Worm (Caenorhabditis elegans) whole organism, L1 larva: ENCODE data around the gene K03H1.13.

Source experiments
- alr-1 ChIP-seq: fragments of 200-800 bp; sonication (Bioruptor generic); optimal IDR thresholded peaks from 2 replicates; lab custom pipeline; 2018; ENCODE audit warnings: borderline replicate concordance, mild to moderate bottlenecking, missing genetic modification characterization, missing compliant biosample characterization
- ama-1 ChIP-seq: fragments of 150-350 bp; optimal IDR thresholded peaks from 2 replicates; lab custom pipeline; 2014
- blmp-1 ChIP-seq: fragments of 150-350 bp; optimal IDR thresholded peaks from 2 replicates; lab custom pipeline; 2014; ENCODE audit warnings: missing biosample characterization, missing genetic modification characterization
- ceh-82 ChIP-seq, 3 experiments: fragments of 150-350 bp in 1 of 3; sonication (generic microtip) in 2 of 3; optimal IDR thresholded peaks; 2 replicates each; lab custom pipeline; 2014 to 2017; ENCODE audit warnings: missing biosample characterization in 3 of 3, missing genetic modification characterization in 3 of 3
- efl-1 ChIP-seq, 4 experiments: fragments of 150-350 bp; optimal IDR thresholded peaks in 3 of 4; peaks in 1 of 4; 1 replicate in 1 of 4; 2 replicates in 3 of 4; lab custom pipeline; 2014; ENCODE audit warnings: missing biosample characterization in 2 of 4, missing genetic modification characterization in 2 of 4, missing genetic modification reagents in 2 of 4
- elt-2 ChIP-seq: sonication (generic microtip); optimal IDR thresholded peaks from 2 replicates; lab custom pipeline; 2016; ENCODE audit warnings: missing genetic modification characterization, mild to moderate bottlenecking, inconsistent platforms, missing compliant biosample characterization, missing genetic modification reagents
- fkh-10 ChIP-seq: sonication (generic microtip); optimal IDR thresholded peaks from 2 replicates; lab custom pipeline; 2017; ENCODE audit warnings: missing biosample characterization, missing genetic modification reagents, missing genetic modification characterization
- nhr-12 ChIP-seq: sonication (generic microtip); optimal IDR thresholded peaks from 2 replicates; lab custom pipeline; 2017; ENCODE audit warnings: missing biosample characterization, missing genetic modification characterization
- nhr-237 ChIP-seq: fragments of 150-350 bp; optimal IDR thresholded peaks from 2 replicates; lab custom pipeline; 2014; ENCODE audit warnings: missing biosample characterization, missing genetic modification characterization
- unc-62 ChIP-seq: fragments of 150-350 bp; optimal IDR thresholded peaks from 2 replicates; lab custom pipeline; 2014; ENCODE audit warnings: missing biosample characterization, missing genetic modification reagents, missing genetic modification characterization

ce11 chrIII:9993535-9993934, 43.4 kb upstream of the K03H1.13 start, which contains the start of gene C05B5.4:
- TF ChIP-seq unc-62 (GFP tag; lab: Kevin White, UChicago) (no peak), ceh-82 (tag; optimal IDR thresholded peaks at IDR 0.05; lab: Kevin White, UChicago) (no peak), ama-1 (lab: Kevin White, UChicago) (no peak), nhr-12 (tag; lab: Kevin White, UChicago) (no peak), nhr-237 (tag; lab: Kevin White, UChicago) (no peak), fkh-10 (GFP tag; lab: Kevin White, UChicago) (no peak), alr-1 (tag; lab: Kevin White, UChicago) (no peak), blmp-1 (no peak), elt-2 (tag; lab: Kevin White, UChicago) (no peak), efl-1 (optimal IDR thresholded peaks at IDR 0.05; lab: Kevin White, UChicago) (no peak), efl-1 (GFP tag; optimal IDR thresholded peaks at IDR 0.05 in 1 of 2; lab: Kevin White, UChicago) (no peak)
